Worm (Caenorhabditis elegans) whole organism, young adult: Measurements from ENCODE around the gene B0280.9.

Experiments
- D2030.7 ChIP-seq: fragments of 200-800 bp; sonication (Bioruptor generic); IDR thresholded peaks from 2 replicates; pipeline ENCODE4 v1.3.6; 2022; ENCODE audit warnings: missing genetic modification reagents, missing genetic modification characterization, missing compliant biosample characterization
- F23B12.7 ChIP-seq: sonication (generic microtip); optimal IDR thresholded peaks from 2 replicates; lab custom pipeline; 2017; ENCODE audit warnings: missing genetic modification characterization, mild to moderate bottlenecking, missing compliant biosample characterization, antibody characterized with exemption, moderate library complexity; ENCODE audit not compliant: insufficient read depth
- F33H1.4 ChIP-seq: fragments of 200-800 bp; sonication (Bioruptor generic); IDR thresholded peaks from 2 replicates; pipeline ENCODE4 v1.3.6; 2022; ENCODE audit warnings: missing genetic modification reagents, missing genetic modification characterization, missing compliant biosample characterization
- F37B4.10 ChIP-seq: fragments of 200-800 bp; sonication (Bioruptor generic); IDR thresholded peaks from 2 replicates; pipeline ENCODE4 v1.3.6; 2022; ENCODE audit warnings: missing genetic modification characterization, missing compliant biosample characterization
- F39B2.1 ChIP-seq: fragments of 200-800 bp; sonication (Bioruptor generic); IDR thresholded peaks from 2 replicates; pipeline ENCODE4 v1.3.6; 2022; ENCODE audit warnings: missing genetic modification reagents, missing genetic modification characterization, missing compliant biosample characterization
- F55B11.4 ChIP-seq: sonication (generic microtip); optimal IDR thresholded peaks from 2 replicates; lab custom pipeline; 2016; ENCODE audit warnings: missing compliant biosample characterization, missing genetic modification characterization, borderline replicate concordance; ENCODE audit not compliant: insufficient read depth
- F57A8.1 ChIP-seq: fragments of 200-800 bp; sonication (Bioruptor generic); optimal IDR thresholded peaks from 2 replicates; lab custom pipeline; 2018; ENCODE audit warnings: mild to moderate bottlenecking, missing genetic modification characterization, moderate library complexity, missing compliant biosample characterization
- F57C9.4 ChIP-seq: sonication (generic microtip); optimal IDR thresholded peaks from 2 replicates; lab custom pipeline; 2017; ENCODE audit warnings: mild to moderate bottlenecking, missing genetic modification characterization, missing compliant biosample characterization
- K11D2.4 ChIP-seq: fragments of 200-800 bp; sonication (Bioruptor generic); IDR thresholded peaks from 2 replicates; pipeline ENCODE4 v1.3.6; 2022; ENCODE audit warnings: missing genetic modification reagents, missing genetic modification characterization, missing compliant biosample characterization
- Y53F4B.3 ChIP-seq: fragments of 200-800 bp; sonication (Bioruptor generic); IDR thresholded peaks from 2 replicates; pipeline ENCODE4 v1.3.6; 2022; ENCODE audit warnings: missing genetic modification reagents, missing genetic modification characterization, missing compliant biosample characterization
- Y95B8A.8 ChIP-seq: fragments of 200-800 bp; sonication (Bioruptor generic); IDR thresholded peaks from 2 replicates; pipeline ENCODE4 v1.3.6; 2022; ENCODE audit warnings: missing genetic modification reagents, missing genetic modification characterization, missing compliant biosample characterization
- attf-3 ChIP-seq: fragments of 200-800 bp; sonication (Bioruptor generic); conservative IDR thresholded peaks from 2 replicates; pipeline ENCODE4 v1.3.6; 2022; ENCODE audit warnings: missing genetic modification reagents, missing genetic modification characterization, missing compliant biosample characterization
- attf-6 ChIP-seq: fragments of 200-800 bp; sonication (Bioruptor generic); IDR thresholded peaks from 2 replicates; pipeline ENCODE4 v1.3.6; 2022; ENCODE audit warnings: missing genetic modification reagents, missing genetic modification characterization, missing compliant biosample characterization
- cebp-1 ChIP-seq, 2 experiments: fragments of 200-800 bp in 1 of 2; sonication (Bioruptor generic) in 1 of 2; sonication (generic microtip) in 1 of 2; IDR thresholded peaks in 1 of 2; optimal IDR thresholded peaks in 1 of 2; 2 replicates each; pipeline versions ENCODE4 v1.3.6 to Lab custom; 2017 to 2022; ENCODE audit warnings: missing compliant biosample characterization in 2 of 2, missing genetic modification characterization in 2 of 2, mild to moderate bottlenecking in 1 of 2, missing genetic modification reagents in 1 of 2, moderate library complexity in 1 of 2
- ceh-100 ChIP-seq: fragments of 200-800 bp; sonication (Bioruptor generic); IDR thresholded peaks from 2 replicates; pipeline ENCODE4 v1.3.6; 2022; ENCODE audit warnings: missing genetic modification reagents, missing genetic modification characterization, missing compliant biosample characterization
- ceh-27 ChIP-seq: fragments of 200-800 bp; sonication (Bioruptor generic); optimal IDR thresholded peaks from 2 replicates; lab custom pipeline; 2018; ENCODE audit warnings: mild to moderate bottlenecking, missing genetic modification characterization, moderate library complexity, missing compliant biosample characterization
- ceh-79 ChIP-seq: sonication (generic microtip); optimal IDR thresholded peaks from 2 replicates; lab custom pipeline; 2017; ENCODE audit warnings: mild to moderate bottlenecking, missing genetic modification characterization, missing compliant biosample characterization
- chd-7 ChIP-seq: sonication (generic microtip); optimal IDR thresholded peaks from 2 replicates; lab custom pipeline; 2016; ENCODE audit warnings: mild to moderate bottlenecking, missing genetic modification characterization, moderate library complexity, missing compliant biosample characterization
- die-1 ChIP-seq: sonication (generic microtip); optimal IDR thresholded peaks from 2 replicates; lab custom pipeline; 2016; ENCODE audit warnings: missing genotype, mild to moderate bottlenecking, missing genetic modification characterization, missing compliant biosample characterization
- dpl-1 ChIP-seq: fragments of 150-350 bp; optimal IDR thresholded peaks from 2 replicates; lab custom pipeline; 2014; ENCODE audit warnings: missing biosample characterization, missing genetic modification reagents, missing genetic modification characterization
- efl-1 ChIP-seq: fragments of 150-350 bp; optimal IDR thresholded peaks from 2 replicates; lab custom pipeline; 2014; ENCODE audit warnings: missing biosample characterization, missing genetic modification reagents, missing genetic modification characterization
- ekl-4 ChIP-seq: fragments of 200-800 bp; sonication (Bioruptor generic); IDR thresholded peaks from 2 replicates; pipeline ENCODE4 v1.3.6; 2022; ENCODE audit warnings: missing genetic modification reagents, missing genetic modification characterization, missing compliant biosample characterization
- gei-17 ChIP-seq: fragments of 200-800 bp; sonication (Bioruptor generic); optimal IDR thresholded peaks from 2 replicates; lab custom pipeline; 2018; ENCODE audit warnings: mild to moderate bottlenecking, missing genetic modification characterization, missing compliant biosample characterization
- hlh-26 ChIP-seq: fragments of 200-800 bp; sonication (Bioruptor generic); conservative IDR thresholded peaks from 2 replicates; pipeline ENCODE4 v1.3.6; 2022; ENCODE audit warnings: missing genetic modification reagents, missing genetic modification characterization, missing compliant biosample characterization
- hrde-1 ChIP-seq: sonication (generic microtip); optimal IDR thresholded peaks from 2 replicates; lab custom pipeline; 2016; ENCODE audit warnings: missing genetic modification characterization, mild to moderate bottlenecking, missing compliant biosample characterization, moderate library complexity, missing genotype, missing genetic modification reagents, borderline replicate concordance
- hsf-1 ChIP-seq: fragments of 200-800 bp; sonication (Bioruptor generic); IDR thresholded peaks from 2 replicates; pipeline ENCODE4 v1.3.6; 2022; ENCODE audit warnings: missing genetic modification reagents, missing genetic modification characterization, missing compliant biosample characterization
- lag-1 ChIP-seq: fragments of 200-800 bp; sonication (Bioruptor generic); IDR thresholded peaks from 2 replicates; pipeline ENCODE4 v1.3.6; 2022; ENCODE audit warnings: missing genetic modification reagents, missing genetic modification characterization, missing compliant biosample characterization
- lin-35 ChIP-seq, 3 experiments: fragments of 150-350 bp in 2 of 3; sonication (generic microtip) in 1 of 3; optimal IDR thresholded peaks; 2 replicates each; lab custom pipeline; 2014 to 2018; ENCODE audit warnings: missing biosample characterization in 3 of 3, missing genetic modification characterization in 3 of 3, missing genetic modification reagents in 3 of 3
- lir-1 ChIP-seq: fragments of 200-800 bp; sonication (Bioruptor generic); conservative IDR thresholded peaks from 2 replicates; pipeline ENCODE4 v1.3.6; 2022; ENCODE audit warnings: missing genetic modification reagents, missing genetic modification characterization, missing compliant biosample characterization
- lsl-1 ChIP-seq: fragments of 200-800 bp; sonication (Bioruptor generic); optimal IDR thresholded peaks from 2 replicates; lab custom pipeline; 2018; ENCODE audit warnings: mild to moderate bottlenecking, missing genetic modification characterization, moderate library complexity, missing compliant biosample characterization
- madf-6 ChIP-seq: fragments of 200-800 bp; sonication (Bioruptor generic); IDR thresholded peaks from 2 replicates; pipeline ENCODE4 v1.3.6; 2022; ENCODE audit warnings: missing genetic modification reagents, missing genetic modification characterization, missing compliant biosample characterization
- madf-8 ChIP-seq: fragments of 200-800 bp; sonication (Bioruptor generic); conservative IDR thresholded peaks from 2 replicates; pipeline ENCODE4 v1.3.6; 2022; ENCODE audit warnings: missing genetic modification reagents, missing genetic modification characterization, missing compliant biosample characterization
- nfya-1 ChIP-seq: sonication (generic microtip); optimal IDR thresholded peaks from 2 replicates; lab custom pipeline; 2017; ENCODE audit warnings: antibody characterized with exemption, missing compliant biosample characterization, missing genetic modification characterization, borderline replicate concordance; ENCODE audit not compliant: insufficient read depth
- nfya-2 ChIP-seq: fragments of 200-800 bp; sonication (Bioruptor generic); IDR thresholded peaks from 2 replicates; pipeline ENCODE4 v1.3.6; 2022; ENCODE audit warnings: missing genetic modification reagents, missing genetic modification characterization, missing compliant biosample characterization
- nfyb-1 ChIP-seq: fragments of 200-800 bp; sonication (Bioruptor generic); IDR thresholded peaks from 2 replicates; pipeline ENCODE4 v1.3.6; 2022; ENCODE audit warnings: missing genetic modification reagents, missing genetic modification characterization, missing compliant biosample characterization
- pbrm-1 ChIP-seq: fragments of 200-800 bp; sonication (Bioruptor generic); IDR thresholded peaks from 2 replicates; pipeline ENCODE4 v1.3.6; 2022; ENCODE audit warnings: missing genetic modification reagents, missing genetic modification characterization, missing compliant biosample characterization
- pha-4 ChIP-seq: fragments of 150-350 bp; sonication (generic microtip); optimal IDR thresholded peaks from 2 replicates; lab custom pipeline; 2014; ENCODE audit warnings: missing biosample characterization, missing genetic modification reagents, missing genetic modification characterization
- rpc-1 ChIP-seq, 2 experiments: fragments of 150-350 bp in 1 of 2; sonication (generic microtip) in 1 of 2; optimal IDR thresholded peaks; 2 replicates each; lab custom pipeline; 2014 to 2018; ENCODE audit warnings: missing biosample characterization in 1 of 2, missing genetic modification characterization in 1 of 2, missing genetic modification reagents in 1 of 2, missing genotype in 1 of 2
- snpc-1.1 ChIP-seq: sonication (generic microtip); optimal IDR thresholded peaks from 2 replicates; lab custom pipeline; 2017; ENCODE audit warnings: missing genetic modification characterization, mild to moderate bottlenecking, missing compliant biosample characterization, antibody characterized with exemption, moderate library complexity, missing genotype, missing genetic modification reagents; ENCODE audit not compliant: insufficient read depth
- snpc-4 ChIP-seq, 5 experiments: fragments of 150-350 bp in 1 of 5; sonication (generic microtip) in 4 of 5; optimal IDR thresholded peaks; 2 replicates each; lab custom pipeline; 2014 to 2018; ENCODE audit warnings: missing genetic modification characterization in 5 of 5, missing biosample characterization in 3 of 5, antibody characterized with exemption in 2 of 5, mild to moderate bottlenecking in 2 of 5, missing compliant biosample characterization in 2 of 5, missing genotype in 2 of 5, moderate library complexity in 2 of 5, missing genetic modification reagents in 1 of 5
- tbx-9 ChIP-seq: sonication (generic microtip); optimal IDR thresholded peaks from 2 replicates; lab custom pipeline; 2016; ENCODE audit warnings: borderline replicate concordance, missing genetic modification characterization, inconsistent platforms, missing compliant biosample characterization
- tlf-1 ChIP-seq: fragments of 200-800 bp; sonication (Bioruptor generic); optimal IDR thresholded peaks from 2 replicates; lab custom pipeline; 2018; ENCODE audit warnings: mild to moderate bottlenecking, missing genetic modification characterization, missing compliant biosample characterization
- zfh-2 ChIP-seq: fragments of 200-800 bp; sonication (Bioruptor generic); conservative IDR thresholded peaks from 2 replicates; pipeline ENCODE4 v1.3.6; 2022; ENCODE audit warnings: missing genetic modification reagents, missing genetic modification characterization, missing compliant biosample characterization
- ztf-22 ChIP-seq: fragments of 200-800 bp; sonication (Bioruptor generic); optimal IDR thresholded peaks from 2 replicates; lab custom pipeline; 2018; ENCODE audit warnings: mild to moderate bottlenecking, missing genetic modification characterization, moderate library complexity, missing compliant biosample characterization
- ztf-28 ChIP-seq: fragments of 200-800 bp; sonication (Bioruptor generic); IDR thresholded peaks from 2 replicates; pipeline ENCODE4 v1.3.6; 2022; ENCODE audit warnings: missing genetic modification reagents, missing genetic modification characterization, missing compliant biosample characterization

Gene B0280.9

ce11 chrIII:7141285-7141715 is 18.6 kb upstream of the B0280.9 start (continued):
- TF ChIP-seq D2030.7 (GFP tag; lab: Robert Waterston, UW) (peak; percentile 97), snpc-1.1 (tag; lab: Kevin White, UChicago) (peak; percentile 100), F57C9.4 (peak; percentile 40), tlf-1 (peak; percentile 76), rpc-1 (optimal IDR thresholded peaks at IDR 0.05; lab: Kevin White, UChicago) (no peak), rpc-1 (tag; optimal IDR thresholded peaks at IDR 0.05; lab: Kevin White, UChicago) (peak; percentile 9), F55B11.4 (tag; lab: Kevin White, UChicago) (no peak), ztf-28 (GFP tag; lab: Robert Waterston, UW) (no peak), ztf-22 (GFP tag; lab: Kevin White, UChicago) (no peak), madf-6 (peak; percentile 88), hsf-1 (GFP tag; lab: Robert Waterston, UW) (peak; percentile 75), gei-17 (GFP tag; lab: Kevin White, UChicago) (peak; percentile 49), ceh-100 (GFP tag; lab: Robert Waterston, UW) (peak; percentile 59), pbrm-1 (GFP tag; lab: Robert Waterston, UW) (peak; percentile 98), nfya-1 (no peak), hlh-26 (no peak), lir-1 (GFP tag; lab: Robert Waterston, UW) (peak; percentile 49; the same call in 1 of the 2 replicates), chd-7 (tag; lab: Kevin White, UChicago) (peak; percentile 40), lin-35 (GFP tag; optimal IDR thresholded peaks at IDR 0.05; lab: Kevin White, UChicago) (peak in 1 of 3 experiments; percentile 27), F23B12.7 (tag; lab: Kevin White, UChicago) (peak; percentile 75), F39B2.1 (GFP tag; lab: Robert Waterston, UW) (no peak), die-1 (tag; lab: Kevin White, UChicago) (peak; percentile 43), F57A8.1 (no peak), Y53F4B.3 (GFP tag; lab: Robert Waterston, UW) (no peak), hrde-1 (peak; percentile 74), attf-3 (GFP tag; lab: Robert Waterston, UW) (peak; percentile 61; the same call in 1 of the 2 replicates), nfya-2 (GFP tag; lab: Robert Waterston, UW) (no peak), dpl-1 (GFP tag; lab: Kevin White, UChicago) (no peak), F33H1.4 (GFP tag; lab: Robert Waterston, UW) (peak; percentile 51; the same call in 1 of the 2 replicates), lsl-1 (GFP tag; lab: Kevin White, UChicago) (peak; percentile 70), zfh-2 (no peak; the same call in 1 of the 2 replicates), K11D2.4 (GFP tag; lab: Robert Waterston, UW) (no peak), madf-8 (GFP tag; lab: Robert Waterston, UW) (0 out of 2 replicates have a peak, but pooled peaks have one; percentile 16), F37B4.10 (GFP tag; lab: Robert Waterston, UW) (no peak), pha-4 (no peak), ekl-4 (GFP tag; lab: Robert Waterston, UW) (peak; percentile 92), ceh-79 (tag; lab: Kevin White, UChicago) (peak; percentile 41), lag-1 (GFP tag; lab: Robert Waterston, UW) (no peak), ceh-27 (GFP tag; lab: Kevin White, UChicago) (peak; percentile 17), tbx-9 (peak; percentile 11), efl-1 (GFP tag; lab: Kevin White, UChicago) (no peak), nfyb-1 (GFP tag; lab: Robert Waterston, UW) (peak; percentile 90), Y95B8A.8 (0 out of 2 replicates have a peak, but pooled peaks have one; percentile 49), snpc-4 (GFP tag; optimal IDR thresholded peaks at IDR 0.05; lab: Kevin White, UChicago) (peak; percentile 98), snpc-4 (tag; optimal IDR thresholded peaks at IDR 0.05; lab: Kevin White, UChicago) (peak; percentile 98 to 100 (median 99)), attf-6 (GFP tag; lab: Robert Waterston, UW) (peak; percentile 97), cebp-1 (GFP tag; IDR thresholded peaks at IDR 0.05; lab: Robert Waterston, UW) (no peak), cebp-1 (tag; optimal IDR thresholded peaks at IDR 0.05; lab: Kevin White, UChicago) (peak; percentile 64)
